Fruit fly (Drosophila melanogaster) whole organism, prepupa: ENCODE measurements around the gene CG34129.

ENCODE experiments used
- Blimp-1 ChIP-seq: fragments of 200-800 bp; sonication (Bioruptor generic); optimal IDR thresholded peaks from 3 replicates; lab custom pipeline; 2017; ENCODE audit warnings: missing biosample characterization, missing genetic modification characterization, mild to moderate bottlenecking, moderate library complexity, missing genetic modification reagents
- CG10631 ChIP-seq: fragments of 200-800 bp; sonication (Bioruptor generic); optimal IDR thresholded peaks from 2 replicates; lab custom pipeline; 2016; ENCODE audit warnings: missing biosample characterization, missing genetic modification characterization
- CG10669 ChIP-seq: fragments of 200-800 bp; sonication (Bioruptor generic); optimal IDR thresholded peaks from 3 replicates; lab custom pipeline; 2018; ENCODE audit warnings: missing biosample characterization, mild to moderate bottlenecking, missing genetic modification characterization, moderate library complexity
- CG11762 ChIP-seq: fragments of 200-800 bp; sonication (Bioruptor generic); optimal IDR thresholded peaks from 3 replicates; lab custom pipeline; 2016; ENCODE audit warnings: missing biosample characterization, missing genetic modification characterization; ENCODE audit not compliant: insufficient read depth
- CG11902 ChIP-seq: fragments of 200-800 bp; sonication (Bioruptor generic); optimal IDR thresholded peaks from 3 replicates; lab custom pipeline; 2016; ENCODE audit warnings: missing biosample characterization, missing genetic modification characterization
- CG1621 ChIP-seq: fragments of 200-800 bp; sonication (Bioruptor generic); optimal IDR thresholded peaks from 3 replicates; lab custom pipeline; 2018; ENCODE audit warnings: missing biosample characterization, mild to moderate bottlenecking, missing genetic modification characterization
- CG16779 ChIP-seq: fragments of 200-800 bp; sonication (Bioruptor generic); optimal IDR thresholded peaks from 3 replicates; lab custom pipeline; 2017; ENCODE audit warnings: missing biosample characterization, mild to moderate bottlenecking, missing genetic modification characterization
- CG31627 ChIP-seq: fragments of 200-800 bp; sonication (Bioruptor generic); optimal IDR thresholded peaks from 3 replicates; lab custom pipeline; 2016; ENCODE audit warnings: missing biosample characterization, missing genetic modification characterization
- CG32006 ChIP-seq: fragments of 200-800 bp; sonication (Bioruptor generic); optimal IDR thresholded peaks from 3 replicates; lab custom pipeline; 2017; ENCODE audit warnings: missing biosample characterization, mild to moderate bottlenecking, missing genetic modification characterization
- CG3919 ChIP-seq: fragments of 200-800 bp; sonication (Bioruptor generic); optimal IDR thresholded peaks from 3 replicates; lab custom pipeline; 2016; ENCODE audit warnings: missing biosample characterization, missing genetic modification characterization
- CG6792 ChIP-seq: fragments of 200-800 bp; sonication (Bioruptor generic); optimal IDR thresholded peaks from 3 replicates; lab custom pipeline; 2016; ENCODE audit warnings: missing biosample characterization, missing genetic modification characterization
- CG6808 ChIP-seq: fragments of 200-800 bp; sonication (Bioruptor generic); optimal IDR thresholded peaks from 3 replicates; lab custom pipeline; 2017; ENCODE audit warnings: missing biosample characterization, missing genetic modification characterization, mild to moderate bottlenecking, moderate library complexity, missing genetic modification reagents
- CG6854 ChIP-seq: fragments of 200-800 bp; sonication (Bioruptor generic); optimal IDR thresholded peaks from 2 replicates; lab custom pipeline; 2017; ENCODE audit warnings: missing biosample characterization, mild to moderate bottlenecking, missing genetic modification characterization
- CG7368 ChIP-seq: fragments of 200-800 bp; sonication (Bioruptor generic); optimal IDR thresholded peaks from 3 replicates; lab custom pipeline; 2016; ENCODE audit warnings: missing biosample characterization, missing genetic modification characterization
- CG8119 ChIP-seq: fragments of 200-800 bp; sonication (Bioruptor generic); IDR thresholded peaks from 3 replicates; pipeline ENCODE4 v1.3.6; 2022; ENCODE audit warnings: missing biosample characterization, missing genetic modification characterization
- CG9139 ChIP-seq: fragments of 200-800 bp; sonication (Bioruptor generic); optimal IDR thresholded peaks from 3 replicates; lab custom pipeline; 2017; ENCODE audit warnings: missing biosample characterization, mild to moderate bottlenecking, missing genetic modification characterization
- Eip75B ChIP-seq: fragments of 200-800 bp; sonication (Bioruptor generic); optimal IDR thresholded peaks from 3 replicates; lab custom pipeline; 2016; ENCODE audit warnings: missing biosample characterization, missing genetic modification characterization
- Eip78C ChIP-seq: fragments of 200-800 bp; sonication (Bioruptor generic); peaks from one replicate; lab custom pipeline; 2016; ENCODE audit warnings: missing biosample characterization, missing genetic modification characterization
- Eip93F ChIP-seq: fragments of 200-800 bp; sonication (Bioruptor generic); optimal IDR thresholded peaks from 2 replicates; lab custom pipeline; 2016; ENCODE audit warnings: missing biosample characterization, mild to moderate bottlenecking, missing genetic modification characterization
- Ets21C ChIP-seq: fragments of 200-800 bp; sonication (Bioruptor generic); optimal IDR thresholded peaks from 3 replicates; lab custom pipeline; 2016; ENCODE audit warnings: missing biosample characterization, missing genetic modification characterization
- Hr4 ChIP-seq: fragments of 200-800 bp; sonication (Bioruptor generic); optimal IDR thresholded peaks from 3 replicates; lab custom pipeline; 2016; ENCODE audit warnings: missing biosample characterization, missing genetic modification characterization
- OdsH ChIP-seq: fragments of 200-800 bp; sonication (Bioruptor generic); optimal IDR thresholded peaks from 3 replicates; lab custom pipeline; 2016; ENCODE audit warnings: missing biosample characterization, missing genetic modification characterization
- Smox ChIP-seq: fragments of 200-800 bp; sonication (Bioruptor generic); optimal IDR thresholded peaks from 3 replicates; lab custom pipeline; 2016; ENCODE audit warnings: missing biosample characterization, missing genetic modification characterization
- Sox14 ChIP-seq: fragments of 200-800 bp; sonication (Bioruptor generic); optimal IDR thresholded peaks from 3 replicates; lab custom pipeline; 2016; ENCODE audit warnings: missing biosample characterization, missing genetic modification characterization
- achi ChIP-seq: fragments of 200-800 bp; sonication (Bioruptor generic); optimal IDR thresholded peaks from 3 replicates; lab custom pipeline; 2016; ENCODE audit warnings: missing biosample characterization, missing genetic modification characterization
- acj6 ChIP-seq: fragments of 200-800 bp; sonication (Bioruptor generic); optimal IDR thresholded peaks from 3 replicates; lab custom pipeline; 2016; ENCODE audit warnings: missing biosample characterization, missing genetic modification characterization
- dsx ChIP-seq: fragments of 200-800 bp; optimal IDR thresholded peaks from 3 replicates; lab custom pipeline; 2019; ENCODE audit warnings: missing biosample characterization, mild to moderate bottlenecking, missing genetic modification characterization, moderate library complexity; ENCODE audit not compliant: poor library complexity, severe bottlenecking
- eg ChIP-seq: fragments of 200-800 bp; sonication (Bioruptor generic); IDR thresholded peaks from 3 replicates; pipeline ENCODE4 v1.3.6; 2022; ENCODE audit warnings: missing biosample characterization, missing genetic modification characterization
- esn ChIP-seq: fragments of 200-800 bp; sonication (Bioruptor generic); optimal IDR thresholded peaks from 2 replicates; lab custom pipeline; 2016; ENCODE audit warnings: missing biosample characterization, mild to moderate bottlenecking, missing genetic modification characterization, moderate library complexity
- fd59A ChIP-seq: fragments of 200-800 bp; sonication (Bioruptor generic); optimal IDR thresholded peaks from 2 replicates; lab custom pipeline; 2017; ENCODE audit warnings: missing biosample characterization, mild to moderate bottlenecking, missing genetic modification characterization, missing genetic modification reagents
- fkh ChIP-seq: fragments of 200-800 bp; sonication (Bioruptor generic); optimal IDR thresholded peaks from 3 replicates; lab custom pipeline; 2017; ENCODE audit warnings: missing biosample characterization, mild to moderate bottlenecking, missing genetic modification characterization, moderate library complexity
- lz ChIP-seq: fragments of 200-800 bp; sonication (Bioruptor generic); optimal IDR thresholded peaks from 3 replicates; lab custom pipeline; 2016; ENCODE audit warnings: missing biosample characterization, missing genetic modification characterization
- net ChIP-seq: fragments of 200-800 bp; sonication (Bioruptor generic); optimal IDR thresholded peaks from 3 replicates; lab custom pipeline; 2016; ENCODE audit warnings: missing biosample characterization, missing genetic modification characterization
- pdm3 ChIP-seq: fragments of 200-800 bp; sonication (Bioruptor generic); optimal IDR thresholded peaks from 3 replicates; lab custom pipeline; 2016; ENCODE audit warnings: missing biosample characterization, missing genetic modification characterization
- salr ChIP-seq, 2 experiments: fragments of 200-800 bp; sonication (Bioruptor generic); optimal IDR thresholded peaks; 3 replicates each; lab custom pipeline; 2016 to 2018; ENCODE audit warnings: missing biosample characterization in 2 of 2, missing genetic modification characterization in 2 of 2, mild to moderate bottlenecking in 1 of 2
- ss ChIP-seq, 2 experiments: fragments of 200-800 bp; sonication (Bioruptor generic); optimal IDR thresholded peaks; 2 replicates in 1 of 2; 3 replicates in 1 of 2; lab custom pipeline; 2017 to 2018; ENCODE audit warnings: mild to moderate bottlenecking in 2 of 2, missing biosample characterization in 2 of 2, missing genetic modification characterization in 2 of 2, moderate library complexity in 1 of 2
- svp ChIP-seq: fragments of 200-800 bp; sonication (Bioruptor generic); peaks from one replicate; lab custom pipeline; 2016; ENCODE audit warnings: missing biosample characterization, missing genetic modification characterization
- topi ChIP-seq: fragments of 200-800 bp; sonication (Bioruptor generic); optimal IDR thresholded peaks from 3 replicates; lab custom pipeline; 2016; ENCODE audit warnings: missing biosample characterization, missing genetic modification characterization
- vri ChIP-seq: fragments of 200-800 bp; sonication (Bioruptor generic); optimal IDR thresholded peaks from 3 replicates; lab custom pipeline; 2016; ENCODE audit warnings: missing biosample characterization, mild to moderate bottlenecking, missing genetic modification characterization

The CG34129 gene

DNA sequence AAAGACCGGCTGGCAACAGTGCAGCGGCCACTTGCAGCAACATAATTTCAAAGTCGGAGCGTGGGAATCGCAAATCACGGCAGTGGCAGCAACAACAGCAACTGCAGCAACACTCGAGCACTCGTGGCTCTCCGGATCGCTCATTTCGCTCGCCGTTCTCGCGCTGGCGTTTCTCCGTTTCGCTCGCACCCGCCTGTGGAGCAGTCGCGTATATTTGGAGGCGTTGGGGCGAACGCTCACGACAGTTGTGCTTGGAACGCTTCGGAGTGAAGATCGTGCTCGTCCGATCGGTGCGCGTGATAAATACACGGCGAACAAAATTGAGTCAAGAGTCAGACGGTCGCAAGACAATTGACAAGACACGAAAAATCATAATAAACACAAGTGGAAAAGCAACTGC, 39.0 kb upstream of the CG34129 start, which contains the start of gene CG12290 (continued):
- TF ChIP-seq eg (peak; percentile 78; the same call in 2 of the 3 replicates), Eip78C (GFP tag; lab: Kevin White, UChicago) (peak; percentile 76), Blimp-1 (GFP tag; lab: Kevin White, UChicago) (no peak), svp (peak; percentile 82), vri (GFP tag; lab: Kevin White, UChicago) (peak; percentile 43), achi (GFP tag; lab: Kevin White, UChicago) (no peak), net (GFP tag; lab: Kevin White, UChicago) (peak; percentile 43), CG1621 (tag; lab: Kevin White, UChicago) (peak; percentile 38), lz (GFP tag; lab: Kevin White, UChicago) (peak; percentile 17), fd59A (GFP tag; lab: Kevin White, UChicago) (no peak), Smox (GFP tag; lab: Kevin White, UChicago) (peak; percentile 19), CG10631 (no peak), CG16779 (no peak), Eip93F (GFP tag; lab: Kevin White, UChicago) (no peak), ss (GFP tag; optimal IDR thresholded peaks at IDR 0.05; lab: Kevin White, UChicago) (peak in 1 of 2 experiments; percentile 34), CG6808 (GFP tag; lab: Kevin White, UChicago) (peak; percentile 13), CG7368 (GFP tag; lab: Kevin White, UChicago) (peak; percentile 4), Ets21C (GFP tag; lab: Kevin White, UChicago) (peak; percentile 17), Sox14 (peak; percentile 27), pdm3 (GFP tag; lab: Kevin White, UChicago) (peak; percentile 29), esn (GFP tag; lab: Kevin White, UChicago) (peak; percentile 45)

dm6 chr3R:26228026-26228635, 37.1 kb upstream of the CG34129 start:
- peak; percentile 38 for TF ChIP-seq svp
- TF ChIP-seq CG11762 = no peak
- peak; percentile 95 for TF ChIP-seq fkh (GFP tag; lab: Kevin White, UChicago)

DNA sequence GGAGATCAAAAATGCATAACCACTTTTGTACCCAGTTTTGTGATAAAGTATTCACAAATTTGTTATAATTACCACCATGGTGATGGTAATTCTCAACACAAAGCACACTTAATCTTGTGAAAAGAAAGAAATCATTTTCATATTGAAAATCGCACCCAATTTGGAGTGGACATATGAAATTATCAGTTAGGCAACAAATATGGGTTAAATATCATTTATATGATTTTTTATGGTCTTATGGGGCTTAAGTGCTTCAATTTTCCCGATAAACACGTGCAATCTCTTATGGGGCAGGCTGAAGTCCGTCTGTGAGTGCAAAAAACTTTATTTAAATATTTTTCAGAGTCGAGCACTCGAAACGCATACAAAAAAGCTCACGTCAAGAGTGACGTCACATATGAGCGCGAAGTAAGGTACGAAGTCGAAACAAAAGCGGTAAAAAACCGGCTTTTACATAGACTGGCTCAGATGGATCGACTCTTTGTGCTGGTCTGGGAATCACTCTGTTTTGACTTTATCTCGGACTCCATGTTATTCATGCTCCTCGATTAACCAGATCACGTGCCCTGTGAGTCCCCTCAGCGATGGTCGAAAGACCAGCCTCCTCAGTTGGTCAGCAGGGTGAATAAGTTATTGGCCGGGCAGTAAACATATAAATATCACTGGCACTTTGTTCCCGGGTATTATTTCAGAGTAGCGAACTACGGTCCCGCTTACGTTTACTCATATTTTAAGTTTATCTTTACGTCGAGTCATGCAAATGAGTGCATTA, 35.7 kb upstream of the CG34129 start:
- TF ChIP-seq lz (GFP tag; lab: Kevin White, UChicago) = no peak
- 0 out of 3 replicates have a peak, but pooled peaks have one; percentile 28 for TF ChIP-seq CG8119
- peak; percentile 38 for TF ChIP-seq svp
- peak; percentile 5 for TF ChIP-seq CG16779
- TF ChIP-seq CG1621 (tag; lab: Kevin White, UChicago) = peak; percentile 74
- TF ChIP-seq CG10669 (GFP tag; lab: Kevin White, UChicago) = peak; percentile 36
- peak; percentile 21 for TF ChIP-seq CG6854 (GFP tag; lab: Kevin White, UChicago)
- no peak for TF ChIP-seq Ets21C (GFP tag; lab: Kevin White, UChicago)
- TF ChIP-seq Eip78C (GFP tag; lab: Kevin White, UChicago) = peak; percentile 68
- no peak for TF ChIP-seq dsx (GFP tag; lab: Kevin White, UChicago)
- TF ChIP-seq CG9139 (GFP tag; lab: Kevin White, UChicago) = peak; percentile 14
- TF ChIP-seq CG6808 (GFP tag; lab: Kevin White, UChicago) = peak; percentile 22
- TF ChIP-seq ss (GFP tag; optimal IDR thresholded peaks at IDR 0.05; lab: Kevin White, UChicago) = peak; percentile 31 to 51

DNA sequence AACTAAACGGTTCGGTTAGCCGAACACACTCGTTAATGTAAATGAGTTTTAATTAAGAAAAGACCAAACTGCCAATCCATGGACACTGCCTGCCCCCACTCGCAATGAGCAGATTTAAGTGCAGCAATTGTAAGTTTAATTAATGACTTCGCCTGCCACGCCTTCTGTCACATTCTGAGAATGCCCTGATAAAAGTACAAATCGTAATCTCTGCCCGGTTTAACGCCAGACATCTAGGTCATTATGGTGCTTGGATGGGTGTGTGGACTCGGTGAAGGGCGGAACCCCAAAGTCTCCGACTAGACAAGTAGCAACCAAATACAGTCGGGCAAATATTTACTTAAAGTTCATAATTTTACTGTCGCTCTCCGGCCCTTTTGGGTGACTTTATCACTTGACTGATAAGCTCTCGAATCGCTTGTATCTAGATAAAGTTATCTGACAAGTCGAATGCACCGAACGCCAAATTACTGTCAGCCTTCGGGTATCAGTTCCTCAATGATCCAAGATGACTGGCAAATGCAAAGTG, 31.2 kb upstream of the CG34129 start:
- TF ChIP-seq fkh (GFP tag; lab: Kevin White, UChicago) = peak; percentile 77
- no peak for TF ChIP-seq eg
- peak; percentile 13 for TF ChIP-seq svp

DNA sequence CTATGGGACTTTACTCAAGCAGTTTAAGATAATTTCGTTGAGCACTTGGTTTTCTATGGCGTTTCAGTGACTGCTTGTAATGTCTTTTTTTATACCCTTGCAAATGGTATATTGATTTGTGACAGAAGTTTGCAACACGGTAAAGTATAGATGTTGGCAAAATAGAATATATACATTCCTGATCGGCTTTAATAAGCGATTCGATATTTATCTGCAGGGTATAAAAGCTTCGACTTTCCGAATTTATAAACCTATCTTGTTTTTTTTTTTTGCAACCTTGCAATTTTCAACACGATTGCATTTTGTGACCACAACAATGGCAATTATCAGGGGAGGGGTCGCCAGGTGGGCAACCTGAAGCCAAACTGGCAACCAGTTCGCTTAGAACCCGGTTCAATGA, 23.3 kb upstream of the CG34129 start:
- TF ChIP-seq CG31627 (GFP tag; lab: Kevin White, UChicago) (peak; percentile 1), CG6792 (GFP tag; lab: Kevin White, UChicago) (peak; percentile 20), acj6 (GFP tag; lab: Kevin White, UChicago) (peak; percentile 31), OdsH (GFP tag; lab: Kevin White, UChicago) (peak; percentile 12), ss (GFP tag; optimal IDR thresholded peaks at IDR 0.05; lab: Kevin White, UChicago) (no peak), salr (GFP tag; optimal IDR thresholded peaks at IDR 0.05; lab: Kevin White, UChicago) (no peak), Hr4 (GFP tag; lab: Kevin White, UChicago) (no peak), svp (peak; percentile 62), Eip75B (GFP tag; lab: Kevin White, UChicago) (peak; percentile 14), dsx (GFP tag; lab: Kevin White, UChicago) (no peak), CG11902 (GFP tag; lab: Kevin White, UChicago) (no peak), pdm3 (GFP tag; lab: Kevin White, UChicago) (peak; percentile 16), esn (GFP tag; lab: Kevin White, UChicago) (no peak), CG3919 (GFP tag; lab: Kevin White, UChicago) (no peak), CG32006 (GFP tag; lab: Kevin White, UChicago) (peak; percentile 31), topi (GFP tag; lab: Kevin White, UChicago) (no peak), Sox14 (peak; percentile 19), Eip78C (GFP tag; lab: Kevin White, UChicago) (peak; percentile 72)
